Worm (Caenorhabditis elegans): ENCODE results near the gene ttbk-2.1.
"Not testable (repeated sequence)": the region's sequence is repeated elsewhere in the genome, so short reads cannot be mapped to it uniquely, and the experiment has no call there.

DNA sequence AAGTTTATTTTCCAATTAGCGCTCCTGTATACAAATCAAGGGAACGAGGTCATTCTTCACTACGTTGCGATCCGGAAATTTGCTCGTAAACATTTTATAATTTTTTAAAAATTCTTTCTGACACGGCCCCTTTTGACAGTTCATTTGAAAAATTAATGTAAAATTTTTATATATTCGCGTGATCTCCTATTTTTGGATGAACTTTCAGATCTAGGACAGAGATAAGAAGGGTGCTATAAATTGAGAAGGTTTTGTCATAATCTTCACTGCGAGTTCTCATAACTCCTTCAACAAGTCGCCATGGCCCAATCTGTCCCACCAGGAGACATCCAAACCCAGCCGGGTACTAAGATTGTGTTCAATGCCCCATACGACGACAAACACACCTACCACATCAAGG lies 1.8 kb downstream of the ttbk-2.1 start, which contains the start of gene msp-19:
- TF ChIP-seq skn-1 (tag; optimal IDR thresholded peaks at IDR 0.05); jun-1 (tag; optimal IDR thresholded peaks at IDR 0.05); mep-1 (tag; optimal IDR thresholded peaks at IDR 0.05); ceh-32 (tag; optimal IDR thresholded peaks at IDR 0.05; ENCODE audit: poor library complexity): not testable (repeated sequence)

Measured in whole organism, L4 larva.